Fruit fly (Drosophila melanogaster) whole organism, adult: ENCODE results near the gene Gel.

Source experiments
- CG5204 ChIP-seq: fragments of 200-800 bp; sonication (Bioruptor generic); optimal IDR thresholded peaks from 2 replicates; lab custom pipeline; 2016; ENCODE audit warnings: missing biosample characterization, missing genetic modification characterization
- CG7101 ChIP-seq: fragments of 200-800 bp; sonication (Bioruptor generic); optimal IDR thresholded peaks from 2 replicates; lab custom pipeline; 2018; ENCODE audit warnings: missing biosample characterization, mild to moderate bottlenecking, missing genetic modification characterization, moderate library complexity
- Hr96 ChIP-seq: fragments of 200-800 bp; sonication (Bioruptor generic); optimal IDR thresholded peaks from 2 replicates; lab custom pipeline; 2016; ENCODE audit warnings: missing biosample characterization, missing genetic modification characterization
- kay ChIP-seq: fragments of 200-800 bp; sonication (Bioruptor generic); peaks from one replicate; lab custom pipeline; 2016; ENCODE audit warnings: missing biosample characterization, missing genetic modification characterization, borderline replicate concordance
- toe ChIP-seq: fragments of 200-800 bp; sonication (Bioruptor generic); optimal IDR thresholded peaks from 2 replicates; lab custom pipeline; 2016; ENCODE audit warnings: missing biosample characterization, missing genetic modification characterization

- no peak for TF ChIP-seq toe (GFP tag; lab: Kevin White, UChicago)
- TF ChIP-seq Hr96 (GFP tag; lab: Kevin White, UChicago), result no peak
- TF ChIP-seq CG7101, result no peak
- no peak for TF ChIP-seq CG5204 (GFP tag; lab: Kevin White, UChicago)
- no peak for TF ChIP-seq kay (GFP tag; lab: Kevin White, UChicago)
Observed at dm6 chr3R:4246578-4247070, 11.6 kb downstream of the Gel start, which contains the start of gene TwdlF.
